3 fruit fly cellular contexts compared by ENCODE assay signal in the genomic region with DNA sequence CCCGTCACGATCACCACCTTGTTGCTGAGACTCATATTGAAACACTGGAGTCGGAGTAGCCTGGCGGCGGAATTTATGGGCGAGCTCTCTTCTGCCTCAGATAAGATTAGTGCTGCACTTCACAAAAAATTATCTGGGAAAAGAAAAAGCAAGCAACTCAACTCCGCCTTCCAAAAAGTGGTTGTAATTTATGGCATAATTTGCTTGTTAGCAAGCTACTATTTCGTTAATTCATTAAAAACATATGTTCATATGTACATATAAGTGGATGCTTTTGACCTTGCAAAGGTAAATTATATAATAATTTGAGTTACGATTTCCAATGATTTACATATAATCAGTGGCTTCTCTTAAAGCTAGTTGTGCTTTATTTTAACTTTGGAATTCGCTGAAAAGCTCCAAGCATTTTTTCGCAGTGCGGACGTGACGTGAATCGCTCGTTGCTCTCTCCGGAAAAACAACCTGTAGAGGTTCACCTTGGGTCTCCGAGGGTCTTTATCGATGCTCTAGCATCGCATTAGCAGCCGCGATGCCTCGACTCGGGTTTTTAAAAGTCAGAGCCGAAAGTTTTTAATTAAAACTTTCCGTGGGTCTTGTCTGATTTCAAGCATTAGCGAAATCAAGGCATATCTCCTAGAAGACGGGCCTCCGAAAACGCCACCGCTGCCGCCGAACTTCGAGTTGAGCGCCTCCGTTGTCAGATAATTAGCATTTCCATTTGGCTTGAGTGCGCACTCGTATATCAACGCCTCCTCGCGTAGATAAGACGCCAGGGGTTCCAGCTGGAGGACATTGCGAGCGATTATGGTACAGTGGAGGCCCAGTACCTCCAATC.
TF ChIP-seq lines count a peak whose summit lies in the region.

Gene CG3699, minus strand, starts transcription at position 51 of the 835 bp plus-strand sequence.

TF ChIP-seq in whole organism, embryonic, 481 proteins besides CTCF, POLR2A, EP300 and RAD21 (continued from another document and continues in another):
- TF ChIP-seq CG6654 (GFP tag; optimal IDR thresholded peaks at IDR 0.05; lab: Kevin White, UChicago): no peak
- TF ChIP-seq dm (GFP tag; optimal IDR thresholded peaks at IDR 0.05; lab: Kevin White, UChicago): no peak
- peak; percentile 26; the same call in 1 of the 2 replicates for TF ChIP-seq CG9215 (GFP tag; IDR thresholded peaks at IDR 0.05; lab: Robert Waterston, UW)
- TF ChIP-seq CG32532 (GFP tag; IDR thresholded peaks at IDR 0.05; lab: Robert Waterston, UW): peak; percentile 42; the same call in 1 of the 2 replicates
- TF ChIP-seq zfh1 (GFP tag; IDR thresholded peaks at IDR 0.05; lab: Robert Waterston, UW): no peak
- TF ChIP-seq CG12942 (GFP tag; optimal IDR thresholded peaks at IDR 0.05; lab: Kevin White, UChicago): no peak
- TF ChIP-seq Hsf (GFP tag; optimal IDR thresholded peaks at IDR 0.05; lab: Kevin White, UChicago): peak; percentile 30
- no peak for TF ChIP-seq ken (GFP tag; IDR thresholded peaks at IDR 0.05; lab: Robert Waterston, UW)
- no peak for TF ChIP-seq ERR (GFP tag; optimal IDR thresholded peaks at IDR 0.05; lab: Kevin White, UChicago)
- peak; percentile 24 for TF ChIP-seq Mad (GFP tag; optimal IDR thresholded peaks at IDR 0.05; lab: Kevin White, UChicago)
- no peak for TF ChIP-seq CG7987 (GFP tag; optimal IDR thresholded peaks at IDR 0.05; lab: Kevin White, UChicago)
- no peak for TF ChIP-seq CG17359 (tag; optimal IDR thresholded peaks at IDR 0.05; lab: Kevin White, UChicago)
- TF ChIP-seq PHDP (tag; optimal IDR thresholded peaks at IDR 0.05; lab: Kevin White, UChicago): peak; percentile 50
- TF ChIP-seq CG6175 (GFP tag; IDR thresholded peaks at IDR 0.05; lab: Robert Waterston, UW): 0 out of 3 replicates have a peak, but pooled peaks have one; percentile 10
- no peak for TF ChIP-seq sr (GFP tag; IDR thresholded peaks at IDR 0.05; lab: Robert Waterston, UW)
- no peak for TF ChIP-seq wor (GFP tag; IDR thresholded peaks at IDR 0.05; lab: Robert Waterston, UW)
- no peak for TF ChIP-seq CG42726 (GFP tag; IDR thresholded peaks at IDR 0.05; lab: Robert Waterston, UW; ENCODE audit: partially characterized antibody)
- peak; percentile 32; the same call in 1 of the 2 replicates for TF ChIP-seq al (GFP tag; IDR thresholded peaks at IDR 0.05; lab: Robert Waterston, UW)
- TF ChIP-seq trh (GFP tag; optimal IDR thresholded peaks at IDR 0.05; lab: Kevin White, UChicago): no peak
- peak; percentile 52 for TF ChIP-seq Ptx1 (GFP tag; IDR thresholded peaks at IDR 0.05; lab: Robert Waterston, UW)
- TF ChIP-seq run (tag; optimal IDR thresholded peaks at IDR 0.05; lab: Kevin White, UChicago): no peak
- TF ChIP-seq vvl (GFP tag; IDR thresholded peaks at IDR 0.05; lab: Robert Waterston, UW): no peak
- no peak for TF ChIP-seq Six4 (GFP tag; optimal IDR thresholded peaks at IDR 0.05; lab: Kevin White, UChicago)
- no peak for TF ChIP-seq tna (GFP tag; IDR thresholded peaks at IDR 0.05; lab: Robert Waterston, UW; ENCODE audit: partially characterized antibody)
- no peak for TF ChIP-seq vfl (GFP tag; optimal IDR thresholded peaks at IDR 0.05; lab: Kevin White, UChicago)
- TF ChIP-seq CG3995 (GFP tag; optimal IDR thresholded peaks at IDR 0.05; lab: Kevin White, UChicago): no peak
- no peak for TF ChIP-seq cg (GFP tag; optimal IDR thresholded peaks at IDR 0.05; lab: Kevin White, UChicago)
- TF ChIP-seq bigmax (GFP tag; optimal IDR thresholded peaks at IDR 0.05; lab: Kevin White, UChicago): no peak
- TF ChIP-seq caup (GFP tag; optimal IDR thresholded peaks at IDR 0.05; lab: Kevin White, UChicago; ENCODE audit: severe bottlenecking): peak; percentile 3
- no peak for TF ChIP-seq HLH3B (GFP tag; IDR thresholded peaks at IDR 0.05; lab: Robert Waterston, UW)
- peak; percentile 30 for TF ChIP-seq CG13894 (tag; optimal IDR thresholded peaks at IDR 0.05; lab: Kevin White, UChicago)
- TF ChIP-seq CG6254 (GFP tag; optimal IDR thresholded peaks at IDR 0.05; lab: Kevin White, UChicago): no peak
- TF ChIP-seq wdn (GFP tag; IDR thresholded peaks at IDR 0.05; lab: Robert Waterston, UW): no peak
- TF ChIP-seq trem (tag; optimal IDR thresholded peaks at IDR 0.05; lab: Kevin White, UChicago): no peak
- peak; percentile 43 for TF ChIP-seq CG7556 (GFP tag; optimal IDR thresholded peaks at IDR 0.05; lab: Kevin White, UChicago)
- TF ChIP-seq CG6683 (GFP tag; optimal IDR thresholded peaks at IDR 0.05; lab: Kevin White, UChicago): no peak
- TF ChIP-seq B-H2 (GFP tag; optimal IDR thresholded peaks at IDR 0.05; lab: Kevin White, UChicago): no peak
- TF ChIP-seq CG4360 (GFP tag; IDR thresholded peaks at IDR 0.05; lab: Robert Waterston, UW): no peak
- TF ChIP-seq CG15479 (GFP tag; optimal IDR thresholded peaks at IDR 0.05; lab: Kevin White, UChicago): no peak
- TF ChIP-seq CG31388 (GFP tag; optimal IDR thresholded peaks at IDR 0.05; lab: Kevin White, UChicago): no peak
- peak; percentile 75 for TF ChIP-seq CG2120 (GFP tag; optimal IDR thresholded peaks at IDR 0.05; lab: Kevin White, UChicago)

TF ChIP-seq in whole organism, prepupa, 60 proteins besides CTCF, POLR2A, EP300 and RAD21 (continued from another document):
- peak; percentile 61 for TF ChIP-seq esn (GFP tag; optimal IDR thresholded peaks at IDR 0.05; lab: Kevin White, UChicago)
- TF ChIP-seq CG11902 (GFP tag; optimal IDR thresholded peaks at IDR 0.05; lab: Kevin White, UChicago): peak; percentile 30
- TF ChIP-seq dac (GFP tag; optimal IDR thresholded peaks at IDR 0.05; lab: Kevin White, UChicago): no peak
- TF ChIP-seq CG3032 (tag; optimal IDR thresholded peaks at IDR 0.05; lab: Kevin White, UChicago): peak; percentile 45
- TF ChIP-seq CG10631 (GFP tag; optimal IDR thresholded peaks at IDR 0.05; lab: Kevin White, UChicago): peak; percentile 33
- TF ChIP-seq acj6 (GFP tag; optimal IDR thresholded peaks at IDR 0.05; lab: Kevin White, UChicago): peak; percentile 43
- peak; percentile 17 for TF ChIP-seq CG8632 (GFP tag; optimal IDR thresholded peaks at IDR 0.05; lab: Kevin White, UChicago)
- TF ChIP-seq CG3919 (GFP tag; optimal IDR thresholded peaks at IDR 0.05; lab: Kevin White, UChicago): peak; percentile 44
- TF ChIP-seq fkh (GFP tag; optimal IDR thresholded peaks at IDR 0.05; lab: Kevin White, UChicago): peak; percentile 0
- peak; percentile 60 for TF ChIP-seq Smox (GFP tag; optimal IDR thresholded peaks at IDR 0.05; lab: Kevin White, UChicago)
- TF ChIP-seq lz (GFP tag; optimal IDR thresholded peaks at IDR 0.05; lab: Kevin White, UChicago): peak; percentile 65
- TF ChIP-seq Blimp-1 (GFP tag; optimal IDR thresholded peaks at IDR 0.05; lab: Kevin White, UChicago): no peak
- TF ChIP-seq CG11762 (GFP tag; optimal IDR thresholded peaks at IDR 0.05; lab: Kevin White, UChicago; ENCODE audit: insufficient read depth): peak; percentile 16
- peak; percentile 28; the same call in 1 of the 2 replicates for TF ChIP-seq CG15336 (GFP tag; IDR thresholded peaks at IDR 0.05; lab: Robert Waterston, UW)
- no peak for TF ChIP-seq fd85E (GFP tag; optimal IDR thresholded peaks at IDR 0.05; lab: Kevin White, UChicago)
- TF ChIP-seq Sox15 (GFP tag; optimal IDR thresholded peaks at IDR 0.05; lab: Kevin White, UChicago): peak; percentile 35
- TF ChIP-seq fd59A (GFP tag; optimal IDR thresholded peaks at IDR 0.05; lab: Kevin White, UChicago): peak; percentile 4
- no peak for TF ChIP-seq CG6854 (GFP tag; optimal IDR thresholded peaks at IDR 0.05; lab: Kevin White, UChicago)
- TF ChIP-seq net (GFP tag; optimal IDR thresholded peaks at IDR 0.05; lab: Kevin White, UChicago): peak; percentile 49
- TF ChIP-seq Hr39 (GFP tag; optimal IDR thresholded peaks at IDR 0.05; lab: Kevin White, UChicago): peak; percentile 60
- peak; percentile 42 for TF ChIP-seq Eip75B (GFP tag; optimal IDR thresholded peaks at IDR 0.05; lab: Kevin White, UChicago)
- peak; percentile 62 for TF ChIP-seq CG6792 (GFP tag; optimal IDR thresholded peaks at IDR 0.05; lab: Kevin White, UChicago)
- peak; percentile 41 for TF ChIP-seq CG10669 (GFP tag; optimal IDR thresholded peaks at IDR 0.05; lab: Kevin White, UChicago)
- peak; percentile 32 for TF ChIP-seq CG6808 (GFP tag; optimal IDR thresholded peaks at IDR 0.05; lab: Kevin White, UChicago)
- peak; percentile 40 for TF ChIP-seq vri (GFP tag; optimal IDR thresholded peaks at IDR 0.05; lab: Kevin White, UChicago)
- peak; percentile 53 for TF ChIP-seq Sox102F (GFP tag; optimal IDR thresholded peaks at IDR 0.05; lab: Kevin White, UChicago)
- peak; percentile 68 for TF ChIP-seq topi (GFP tag; optimal IDR thresholded peaks at IDR 0.05; lab: Kevin White, UChicago)
- TF ChIP-seq CG8119 (GFP tag; IDR thresholded peaks at IDR 0.05; lab: Robert Waterston, UW): no peak

TF ChIP-seq in whole organism, wandering third instar larva, 38 proteins besides CTCF, POLR2A, EP300 and RAD21 (continued from another document):
- no peak for TF ChIP-seq CG9705 (GFP tag; optimal IDR thresholded peaks at IDR 0.05; lab: Kevin White, UChicago)
- no peak for TF ChIP-seq Hr83 (GFP tag; optimal IDR thresholded peaks at IDR 0.05; lab: Kevin White, UChicago; ENCODE audit: poor library complexity, severe bottlenecking)
- no peak for TF ChIP-seq woc (GFP tag; optimal IDR thresholded peaks at IDR 0.05; lab: Kevin White, UChicago)
- TF ChIP-seq fru (GFP tag; optimal IDR thresholded peaks at IDR 0.05; lab: Kevin White, UChicago): peak; percentile 61
- no peak for TF ChIP-seq dl (GFP tag; optimal IDR thresholded peaks at IDR 0.05; lab: Kevin White, UChicago; ENCODE audit: insufficient read depth in 1 of 2, partially characterized antibody in 2 of 2)
- peak; percentile 57 for TF ChIP-seq br (GFP tag; optimal IDR thresholded peaks at IDR 0.05; lab: Kevin White, UChicago)
- peak; percentile 27 for TF ChIP-seq h (GFP tag; optimal IDR thresholded peaks at IDR 0.05; lab: Kevin White, UChicago)
- TF ChIP-seq psq (GFP tag; optimal IDR thresholded peaks at IDR 0.05; lab: Kevin White, UChicago): peak; percentile 44
TF ChIP-seq in whole organism, wandering third instar larva: peak in this region for 12.
